Worm (Caenorhabditis elegans): ENCODE measurements around the gene fip-4.

- TF ChIP-seq klf-2 (GFP tag; conservative IDR thresholded peaks at IDR 0.05), result no peak
- no peak for TF ChIP-seq cog-1 (tag; optimal IDR thresholded peaks at IDR 0.05)
- no peak for TF ChIP-seq T22C8.4 (GFP tag; IDR thresholded peaks at IDR 0.05)
- TF ChIP-seq flt-1 (GFP tag; IDR thresholded peaks at IDR 0.05), result no peak
These were observed 10.1 kb upstream of the fip-4 start, which contains the start of gene idpc-2 for ce11 chrV:8621213-8621612.
